Worm (Caenorhabditis elegans): ENCODE data around the gene Y47D3A.31.

- TF ChIP-seq nhr-12 (tag; optimal IDR thresholded peaks at IDR 0.05): no peak
- TF ChIP-seq pha-4 (tag; optimal IDR thresholded peaks at IDR 0.05): peak; percentile 14
- TF ChIP-seq ces-1 (GFP tag; optimal IDR thresholded peaks at IDR 0.05): peak; percentile 40
- no peak for TF ChIP-seq sem-2 (GFP tag; optimal IDR thresholded peaks at IDR 0.05)
- no peak for TF ChIP-seq elt-1 (tag; optimal IDR thresholded peaks at IDR 0.05; ENCODE audit: borderline replicate concordance, insufficient read depth)
- TF ChIP-seq sptf-1 (tag; optimal IDR thresholded peaks at IDR 0.05): peak; percentile 74
Measured at ce11 chrIII:11110756-11111155, 46.2 kb downstream of the Y47D3A.31 start.
